Fruit fly (Drosophila melanogaster) whole organism, embryonic: ENCODE results near the gene CG14507.
A peak's percentile ranks its signal among the peaks of the same experiment; 100 is the strongest.

ENCODE experiments used
- CG10654 ChIP-seq: fragments of 200-800 bp; sonication (Bioruptor generic); optimal IDR thresholded peaks from 2 replicates; lab custom pipeline; 2016; ENCODE audit warnings: missing biosample characterization, missing genetic modification characterization
- CG11398 ChIP-seq: fragments of 200-800 bp; sonication (Bioruptor generic); optimal IDR thresholded peaks from 2 replicates; lab custom pipeline; 2016; ENCODE audit warnings: missing biosample characterization, missing genetic modification characterization
- CG1233 ChIP-seq: fragments of 200-800 bp; sonication (Bioruptor generic); optimal IDR thresholded peaks from 4 replicates; lab custom pipeline; 2018; ENCODE audit warnings: missing biosample characterization, mild to moderate bottlenecking, missing genetic modification characterization
- CG12769 ChIP-seq: fragments of 200-800 bp; sonication (Bioruptor generic); optimal IDR thresholded peaks from 2 replicates; lab custom pipeline; 2019; ENCODE audit warnings: missing biosample characterization, mild to moderate bottlenecking, missing genetic modification characterization, moderate library complexity
- CG13624 ChIP-seq: fragments of 200-800 bp; sonication (Bioruptor generic); optimal IDR thresholded peaks from 2 replicates; lab custom pipeline; 2016; ENCODE audit warnings: missing biosample characterization, missing genetic modification characterization
- CG14014 ChIP-seq: fragments of 200-800 bp; sonication (Bioruptor generic); IDR thresholded peaks from 2 replicates; pipeline ENCODE4 v1.3.6; 2022; ENCODE audit warnings: missing biosample characterization, missing genetic modification characterization
- CG1602 ChIP-seq: fragments of 200-800 bp; sonication (Bioruptor generic); optimal IDR thresholded peaks from 3 replicates; lab custom pipeline; 2016; ENCODE audit warnings: missing biosample characterization, missing genetic modification characterization
- CG32772 ChIP-seq: fragments of 200-800 bp; sonication (Bioruptor generic); IDR thresholded peaks from 2 replicates; pipeline ENCODE4 v1.3.6; 2022; ENCODE audit warnings: missing biosample characterization, missing genetic modification characterization
- CG42726 ChIP-seq: fragments of 200-800 bp; sonication (Bioruptor generic); IDR thresholded peaks from 2 replicates; pipeline ENCODE4 v1.3.6; 2022; ENCODE audit warnings: missing biosample characterization, missing genetic modification characterization; ENCODE audit not compliant: partially characterized antibody
- CG4328 ChIP-seq: fragments of 200-800 bp; sonication (Bioruptor generic); optimal IDR thresholded peaks from 3 replicates; lab custom pipeline; 2017; ENCODE audit warnings: missing biosample characterization, missing genetic modification reagents, missing genetic modification characterization
- CG6254 ChIP-seq: fragments of 200-800 bp; sonication (Bioruptor generic); optimal IDR thresholded peaks from 3 replicates; lab custom pipeline; 2017; ENCODE audit warnings: mild to moderate bottlenecking, missing biosample characterization, missing genetic modification reagents, missing genetic modification characterization
- CG6654 ChIP-seq: fragments of 200-800 bp; sonication (Bioruptor generic); optimal IDR thresholded peaks from 2 replicates; lab custom pipeline; 2017; ENCODE audit warnings: missing biosample characterization, mild to moderate bottlenecking, missing genetic modification characterization
- CG6765 ChIP-seq: fragments of 200-800 bp; sonication (Bioruptor generic); optimal IDR thresholded peaks from 3 replicates; lab custom pipeline; 2017; ENCODE audit warnings: missing biosample characterization, mild to moderate bottlenecking, missing genetic modification characterization
- CG7786 ChIP-seq: fragments of 200-800 bp; sonication (Bioruptor generic); optimal IDR thresholded peaks from 2 replicates; lab custom pipeline; 2016; ENCODE audit warnings: missing biosample characterization, missing genetic modification characterization
- CG9609 ChIP-seq: fragments of 200-800 bp; sonication (Bioruptor generic); optimal IDR thresholded peaks from 3 replicates; lab custom pipeline; 2016; ENCODE audit warnings: missing biosample characterization, missing genetic modification characterization
- CoRest ChIP-seq: fragments of 200-800 bp; sonication (Bioruptor generic); optimal IDR thresholded peaks from 3 replicates; lab custom pipeline; 2018; ENCODE audit warnings: missing biosample characterization, mild to moderate bottlenecking, missing genetic modification characterization, moderate library complexity
- D ChIP-seq, 2 experiments: fragments of 200-800 bp in 1 of 2; fragments of >200 bp in 1 of 2; sonication (Bioruptor generic) in 1 of 2; optimal IDR thresholded peaks; 2 replicates in 1 of 2; 3 replicates in 1 of 2; lab custom pipeline; 2017; ENCODE audit warnings: mild to moderate bottlenecking in 1 of 2, missing biosample characterization in 1 of 2, missing genetic modification characterization in 1 of 2, missing genetic modification reagents in 1 of 2
- HLHmδ ChIP-seq: fragments of 200-800 bp; sonication (Bioruptor generic); optimal IDR thresholded peaks from 2 replicates; lab custom pipeline; 2018; ENCODE audit warnings: missing biosample characterization, mild to moderate bottlenecking, missing genetic modification characterization, moderate library complexity
- Hr51 ChIP-seq, 2 experiments: fragments of 200-800 bp; sonication (Bioruptor generic); optimal IDR thresholded peaks; 2 replicates in 1 of 2; 3 replicates in 1 of 2; lab custom pipeline; 2016 to 2018; ENCODE audit warnings: missing biosample characterization in 2 of 2, missing genetic modification characterization in 2 of 2, mild to moderate bottlenecking in 1 of 2, moderate library complexity in 1 of 2
- Mad ChIP-seq: fragments of 200-800 bp; sonication (Bioruptor generic); optimal IDR thresholded peaks from 2 replicates; lab custom pipeline; 2016; ENCODE audit warnings: missing biosample characterization, missing genetic modification characterization
- Nf-YC ChIP-seq: fragments of 200-800 bp; optimal IDR thresholded peaks from 3 replicates; lab custom pipeline; 2019; ENCODE audit warnings: missing biosample characterization, mild to moderate bottlenecking, missing genetic modification characterization, moderate library complexity
- PHDP ChIP-seq: fragments of 200-800 bp; sonication (Bioruptor generic); optimal IDR thresholded peaks from 3 replicates; lab custom pipeline; 2018; ENCODE audit warnings: missing biosample characterization, mild to moderate bottlenecking, missing genetic modification characterization, moderate library complexity
- Rx ChIP-seq: fragments of 200-800 bp; sonication (Bioruptor generic); IDR thresholded peaks from 2 replicates; pipeline ENCODE4 v1.3.6; 2022; ENCODE audit warnings: missing biosample characterization, missing genetic modification characterization
- Stat92E ChIP-seq, 3 experiments: fragments of >200 bp in 2 of 3; fragments of 200-800 bp in 1 of 3; sonication (Bioruptor generic) in 1 of 3; optimal IDR thresholded peaks; 2 replicates each; lab custom pipeline; 2017 to 2019; ENCODE audit warnings: missing biosample characterization in 3 of 3, missing genetic modification characterization in 3 of 3, mild to moderate bottlenecking in 1 of 3, moderate library complexity in 1 of 3
- ato ChIP-seq: fragments of 200-800 bp; sonication (Bioruptor generic); IDR thresholded peaks from 2 replicates; pipeline ENCODE4 v1.3.6; 2022; ENCODE audit warnings: missing biosample characterization, missing genetic modification characterization; ENCODE audit not compliant: partially characterized antibody
- az2 ChIP-seq: fragments of 200-800 bp; sonication (Bioruptor generic); optimal IDR thresholded peaks from 3 replicates; lab custom pipeline; 2016; ENCODE audit warnings: missing biosample characterization, missing genetic modification characterization
- cas ChIP-seq: fragments of 200-800 bp; sonication (Bioruptor generic); IDR thresholded peaks from 2 replicates; pipeline ENCODE4 v1.3.6; 2022; ENCODE audit warnings: missing biosample characterization, missing genetic modification characterization
- chn ChIP-seq: fragments of 200-800 bp; sonication (Bioruptor generic); optimal IDR thresholded peaks from 2 replicates; lab custom pipeline; 2016; ENCODE audit warnings: missing biosample characterization, missing genetic modification characterization
- crol ChIP-seq: fragments of 200-800 bp; sonication (Bioruptor generic); IDR thresholded peaks from 2 replicates; pipeline ENCODE4 v1.3.6; 2022; ENCODE audit warnings: missing biosample characterization, missing genetic modification characterization
- dan ChIP-seq: fragments of 200-800 bp; sonication (Bioruptor generic); IDR thresholded peaks from 2 replicates; pipeline ENCODE4 v1.3.6; 2022; ENCODE audit warnings: missing biosample characterization, missing genetic modification characterization
- dm ChIP-seq: fragments of 200-800 bp; sonication (Bioruptor generic); optimal IDR thresholded peaks from 3 replicates; lab custom pipeline; 2016; ENCODE audit warnings: missing biosample characterization, missing genetic modification characterization
- fd102C ChIP-seq: fragments of 200-800 bp; sonication (Bioruptor generic); optimal IDR thresholded peaks from 2 replicates; lab custom pipeline; 2018; ENCODE audit warnings: missing biosample characterization, mild to moderate bottlenecking, missing genetic modification characterization, moderate library complexity
- gcm ChIP-seq: fragments of 200-800 bp; sonication (Bioruptor generic); optimal IDR thresholded peaks from 2 replicates; lab custom pipeline; 2019; ENCODE audit warnings: missing biosample characterization, mild to moderate bottlenecking, missing genetic modification characterization, moderate library complexity
- gcm2 ChIP-seq: fragments of 200-800 bp; sonication (Bioruptor generic); optimal IDR thresholded peaks from 2 replicates; lab custom pipeline; 2016; ENCODE audit warnings: missing biosample characterization, missing genetic modification characterization
- inv ChIP-seq: fragments of 200-800 bp; sonication (Bioruptor generic); IDR thresholded peaks from 2 replicates; pipeline ENCODE4 v1.3.6; 2022; ENCODE audit warnings: missing biosample characterization, missing genetic modification characterization; ENCODE audit not compliant: partially characterized antibody
- kay ChIP-seq: fragments of 200-800 bp; sonication (Bioruptor generic); optimal IDR thresholded peaks from 2 replicates; lab custom pipeline; 2016; ENCODE audit warnings: missing biosample characterization, missing genetic modification characterization
- luna ChIP-seq: fragments of 200-800 bp; sonication (Bioruptor generic); optimal IDR thresholded peaks from 2 replicates; lab custom pipeline; 2016; ENCODE audit warnings: missing biosample characterization, missing genetic modification characterization
- nerfin-1 ChIP-seq: fragments of 200-800 bp; sonication (Bioruptor generic); optimal IDR thresholded peaks from 3 replicates; lab custom pipeline; 2019; ENCODE audit warnings: missing biosample characterization, mild to moderate bottlenecking, missing genetic modification characterization, moderate library complexity
- onecut ChIP-seq: fragments of 200-800 bp; sonication (Bioruptor generic); IDR thresholded peaks from 2 replicates; pipeline ENCODE4 v1.3.6; 2022; ENCODE audit warnings: missing biosample characterization, missing genetic modification characterization
- otp ChIP-seq: fragments of 200-800 bp; sonication (Bioruptor generic); IDR thresholded peaks from 3 replicates; pipeline ENCODE4, ENCODE4 v1.3.6; 2022; ENCODE audit warnings: missing biosample characterization, missing genetic modification characterization
- pb ChIP-seq: fragments of 200-800 bp; sonication (Bioruptor generic); optimal IDR thresholded peaks from 3 replicates; lab custom pipeline; 2016; ENCODE audit warnings: missing biosample characterization, missing genetic modification characterization
- phol ChIP-seq: fragments of 200-800 bp; sonication (Bioruptor generic); optimal IDR thresholded peaks from 3 replicates; lab custom pipeline; 2018; ENCODE audit warnings: missing biosample characterization, mild to moderate bottlenecking, missing genetic modification characterization, moderate library complexity
- ranshi ChIP-seq: fragments of 200-800 bp; sonication (Bioruptor generic); IDR thresholded peaks from 2 replicates; pipeline ENCODE4 v1.3.6; 2022; ENCODE audit warnings: missing biosample characterization, missing genetic modification characterization
- row ChIP-seq: fragments of 200-800 bp; sonication (Bioruptor generic); IDR thresholded peaks from 3 replicates; pipeline ENCODE4 v1.3.6; 2022; ENCODE audit warnings: missing biosample characterization, missing genetic modification characterization
- salm ChIP-seq: fragments of 200-800 bp; sonication (Bioruptor generic); optimal IDR thresholded peaks from 2 replicates; lab custom pipeline; 2018; ENCODE audit warnings: missing biosample characterization, mild to moderate bottlenecking, missing genetic modification characterization
- sd ChIP-seq: fragments of 200-800 bp; sonication (Bioruptor generic); optimal IDR thresholded peaks from 3 replicates; lab custom pipeline; 2018; ENCODE audit warnings: missing biosample characterization, mild to moderate bottlenecking, missing genetic modification characterization, moderate library complexity
- sob ChIP-seq: fragments of 200-800 bp; sonication (Bioruptor generic); IDR thresholded peaks from 2 replicates; pipeline ENCODE4 v1.3.6; 2022; ENCODE audit warnings: missing biosample characterization, missing genetic modification characterization
- ssp ChIP-seq: fragments of 200-800 bp; sonication (Bioruptor generic); IDR thresholded peaks from 2 replicates; pipeline ENCODE4 v1.3.6; 2022; ENCODE audit warnings: missing biosample characterization, missing genetic modification characterization
- tup ChIP-seq: fragments of 200-800 bp; sonication (Bioruptor generic); optimal IDR thresholded peaks from 2 replicates; lab custom pipeline; 2016; ENCODE audit warnings: missing biosample characterization, mild to moderate bottlenecking, missing genetic modification characterization, moderate library complexity
- unpg ChIP-seq: fragments of 200-800 bp; sonication (Bioruptor generic); optimal IDR thresholded peaks from 3 replicates; lab custom pipeline; 2018; ENCODE audit warnings: missing biosample characterization, mild to moderate bottlenecking, missing genetic modification characterization, moderate library complexity
- zf30C ChIP-seq: fragments of 200-800 bp; sonication (Bioruptor generic); optimal IDR thresholded peaks from 3 replicates; lab custom pipeline; 2018; ENCODE audit warnings: missing biosample characterization, mild to moderate bottlenecking, missing genetic modification characterization

CG14507 gene

DNA sequence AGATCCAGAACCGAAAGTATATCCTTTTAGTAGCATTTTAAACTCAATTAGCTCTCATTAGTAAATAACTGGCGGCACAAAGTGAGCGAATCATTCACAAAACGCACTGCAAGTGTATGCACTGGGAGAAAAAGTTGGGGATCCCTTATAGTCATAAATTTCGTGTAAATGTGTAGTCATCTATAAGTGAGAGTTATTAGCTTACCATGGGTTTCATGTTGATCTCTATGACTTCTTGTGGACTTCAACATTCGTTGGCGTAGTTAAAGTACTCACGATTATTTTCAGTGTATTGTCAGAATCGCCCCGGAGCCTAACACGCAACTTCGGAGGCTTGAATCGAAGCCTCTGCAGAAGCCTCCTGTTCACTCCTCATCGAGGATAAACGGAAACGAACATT lies 49.5 kb upstream of the CG14507 start (continued):
- no peak for TF ChIP-seq nerfin-1
- no peak for TF ChIP-seq CG10654 (GFP tag; lab: Kevin White, UChicago)
- TF ChIP-seq fd102C (GFP tag; lab: Kevin White, UChicago), result peak; percentile 31
- no peak for TF ChIP-seq D (optimal IDR thresholded peaks at IDR 0.05; lab: Kevin White, UChicago)
- no peak for TF ChIP-seq D (GFP tag; optimal IDR thresholded peaks at IDR 0.05; lab: Kevin White, UChicago)
- TF ChIP-seq onecut, result no peak
- TF ChIP-seq CG11398, result peak; percentile 15
- TF ChIP-seq inv (GFP tag; lab: Robert Waterston, UW), result no peak
- TF ChIP-seq CG9609 (GFP tag; lab: Kevin White, UChicago), result peak; percentile 54
- no peak for TF ChIP-seq luna (GFP tag; lab: Kevin White, UChicago)
- no peak for TF ChIP-seq CG32772
- no peak for TF ChIP-seq Nf-YC
- no peak for TF ChIP-seq CG7786 (GFP tag; lab: Kevin White, UChicago)
- no peak for TF ChIP-seq CG13624 (GFP tag; lab: Kevin White, UChicago)
- TF ChIP-seq otp (GFP tag; lab: Robert Waterston, UW), result no peak
- no peak for TF ChIP-seq ssp (GFP tag; lab: Robert Waterston, UW)
- no peak for TF ChIP-seq kay (GFP tag; lab: Kevin White, UChicago)
- peak; percentile 14 for TF ChIP-seq CG1602 (GFP tag; lab: Kevin White, UChicago)
- TF ChIP-seq CG14014 (GFP tag; lab: Robert Waterston, UW), result no peak
- peak; percentile 14 for TF ChIP-seq CoRest (tag; lab: Kevin White, UChicago)
- no peak for TF ChIP-seq dm (GFP tag; lab: Kevin White, UChicago)
- TF ChIP-seq zf30C (GFP tag; lab: Kevin White, UChicago), result no peak
- TF ChIP-seq Hr51 (GFP tag; optimal IDR thresholded peaks at IDR 0.05; lab: Kevin White, UChicago), result no peak
- TF ChIP-seq Rx (GFP tag; lab: Robert Waterston, UW), result no peak
- no peak for TF ChIP-seq sd (tag; lab: Kevin White, UChicago)
- peak; percentile 37 for TF ChIP-seq phol (tag; lab: Kevin White, UChicago)
- no peak for TF ChIP-seq ato (GFP tag; lab: Robert Waterston, UW)
- no peak for TF ChIP-seq Mad
- TF ChIP-seq tup (GFP tag; lab: Kevin White, UChicago), result no peak
- TF ChIP-seq Stat92E (GFP tag; optimal IDR thresholded peaks at IDR 0.05; lab: Kevin White, UChicago), result no peak
- TF ChIP-seq row (GFP tag; lab: Robert Waterston, UW), result peak; percentile 19; the same call in 1 of the 3 replicates
- TF ChIP-seq CG6765 (GFP tag; lab: Kevin White, UChicago), result no peak
- TF ChIP-seq CG4328, result no peak
- no peak for TF ChIP-seq CG6254
- no peak for TF ChIP-seq gcm (GFP tag; lab: Kevin White, UChicago)
- TF ChIP-seq HLHmδ (GFP tag; lab: Kevin White, UChicago), result no peak
- TF ChIP-seq chn (GFP tag; lab: Kevin White, UChicago), result peak; percentile 42
- TF ChIP-seq salm (tag; lab: Kevin White, UChicago), result no peak
- TF ChIP-seq dan (GFP tag; lab: Robert Waterston, UW), result no peak
- TF ChIP-seq CG12769 (tag; lab: Kevin White, UChicago), result no peak
- TF ChIP-seq pb (GFP tag; lab: Kevin White, UChicago), result no peak
- peak; percentile 25 for TF ChIP-seq az2 (GFP tag; lab: Kevin White, UChicago)
- TF ChIP-seq gcm2, result no peak
- no peak for TF ChIP-seq crol (GFP tag; lab: Robert Waterston, UW)
- TF ChIP-seq ranshi, result no peak
- peak; percentile 17 for TF ChIP-seq unpg (GFP tag; lab: Kevin White, UChicago)
- no peak for TF ChIP-seq cas (GFP tag; lab: Robert Waterston, UW)
- no peak for TF ChIP-seq CG6654 (GFP tag; lab: Kevin White, UChicago)
- TF ChIP-seq PHDP, result no peak
- no peak for TF ChIP-seq CG42726 (GFP tag; lab: Robert Waterston, UW)
- no peak for TF ChIP-seq CG1233 (GFP tag; lab: Kevin White, UChicago)
- no peak for TF ChIP-seq sob (GFP tag; lab: Robert Waterston, UW)
